Fruit fly (Drosophila melanogaster) whole organism, embryonic: Measurements from ENCODE around the gene CG17376.

Experiments used
- Atf6 ChIP-seq: fragments of 200-800 bp; sonication (Bioruptor generic); IDR thresholded peaks from 2 replicates; pipeline ENCODE4 v1.3.6; 2022; ENCODE audit warnings: missing biosample characterization, missing genetic modification characterization
- CG11560 ChIP-seq: fragments of 200-800 bp; sonication (Bioruptor generic); IDR thresholded peaks from 3 replicates; pipeline ENCODE4 v1.3.6; 2022; ENCODE audit warnings: missing biosample characterization, missing genetic modification characterization
- CG12071 ChIP-seq: fragments of 200-800 bp; sonication (Bioruptor generic); optimal IDR thresholded peaks from 3 replicates; lab custom pipeline; 2018; ENCODE audit warnings: missing biosample characterization, mild to moderate bottlenecking, missing genetic modification characterization
- CG13424 ChIP-seq: fragments of 200-800 bp; sonication (Bioruptor generic); optimal IDR thresholded peaks from 2 replicates; lab custom pipeline; 2019; ENCODE audit warnings: missing biosample characterization, mild to moderate bottlenecking, missing genetic modification characterization, moderate library complexity
- CG14965 ChIP-seq: fragments of 200-800 bp; sonication (Bioruptor generic); optimal IDR thresholded peaks from 2 replicates; lab custom pipeline; 2016; ENCODE audit warnings: missing biosample characterization, missing genetic modification characterization, borderline replicate concordance
- CG1603 ChIP-seq: fragments of 200-800 bp; sonication (Bioruptor generic); optimal IDR thresholded peaks from 2 replicates; lab custom pipeline; 2019; ENCODE audit warnings: missing biosample characterization, mild to moderate bottlenecking, missing genetic modification characterization, moderate library complexity
- CG1832 ChIP-seq: fragments of 200-800 bp; sonication (Bioruptor generic); optimal IDR thresholded peaks from 2 replicates; lab custom pipeline; 2017; ENCODE audit warnings: missing biosample characterization, mild to moderate bottlenecking, missing genetic modification characterization, inconsistent platforms
- CG3407 ChIP-seq: fragments of 200-800 bp; sonication (Bioruptor generic); optimal IDR thresholded peaks from 2 replicates; lab custom pipeline; 2018; ENCODE audit warnings: missing biosample characterization, mild to moderate bottlenecking, missing genetic modification characterization
- CG4617 ChIP-seq: fragments of 200-800 bp; sonication (Bioruptor generic); optimal IDR thresholded peaks from 3 replicates; lab custom pipeline; 2016; ENCODE audit warnings: missing biosample characterization, missing genetic modification characterization, borderline replicate concordance
- CG8089 ChIP-seq: fragments of 200-800 bp; sonication (Bioruptor generic); optimal IDR thresholded peaks from 3 replicates; lab custom pipeline; 2016; ENCODE audit warnings: missing biosample characterization, missing genetic modification characterization
- Dbx ChIP-seq: fragments of 200-800 bp; sonication (Bioruptor generic); IDR thresholded peaks from 3 replicates; pipeline ENCODE4 v1.3.6; 2022; ENCODE audit warnings: missing biosample characterization, missing genetic modification characterization
- Doc3 ChIP-seq: fragments of 200-800 bp; sonication (Bioruptor generic); IDR thresholded peaks from 3 replicates; pipeline ENCODE4 v1.3.6; 2022; ENCODE audit warnings: missing biosample characterization, missing genetic modification characterization; ENCODE audit not compliant: partially characterized antibody
- Dref ChIP-seq: fragments of 200-800 bp; sonication (Bioruptor generic); IDR thresholded peaks from 2 replicates; pipeline ENCODE4 v1.3.6; 2022; ENCODE audit warnings: missing biosample characterization, missing genetic modification characterization
- E2f1 ChIP-seq: fragments of 200-800 bp; sonication (Bioruptor generic); IDR thresholded peaks from 2 replicates; pipeline ENCODE4 v1.3.6; 2022; ENCODE audit warnings: missing biosample characterization, missing genetic modification characterization
- E2f2 ChIP-seq: fragments of 200-800 bp; sonication (Bioruptor generic); IDR thresholded peaks from 2 replicates; pipeline ENCODE4 v1.3.6; 2022; ENCODE audit warnings: missing biosample characterization, missing genetic modification characterization
- HmgD ChIP-seq: fragments of 200-800 bp; sonication (Bioruptor generic); optimal IDR thresholded peaks from 3 replicates; lab custom pipeline; 2016; ENCODE audit warnings: missing biosample characterization, missing genetic modification characterization
- Hr39 ChIP-seq: fragments of >200 bp; optimal IDR thresholded peaks from 2 replicates; lab custom pipeline; 2017
- Hr78 ChIP-seq, 2 experiments: fragments of 200-800 bp in 1 of 2; fragments of >200 bp in 1 of 2; sonication (Bioruptor generic) in 1 of 2; optimal IDR thresholded peaks; 2 replicates each; lab custom pipeline; 2017 to 2019; ENCODE audit warnings: missing biosample characterization in 2 of 2, missing genetic modification characterization in 2 of 2, mild to moderate bottlenecking in 1 of 2, moderate library complexity in 1 of 2
- Lhr ChIP-seq: fragments of 200-800 bp; sonication (Bioruptor generic); optimal IDR thresholded peaks from 3 replicates; lab custom pipeline; 2017; ENCODE audit warnings: mild to moderate bottlenecking, missing biosample characterization, missing genetic modification reagents, missing genetic modification characterization
- Max ChIP-seq: fragments of 200-800 bp; sonication (Bioruptor generic); optimal IDR thresholded peaks from 2 replicates; lab custom pipeline; 2016; ENCODE audit warnings: missing biosample characterization, mild to moderate bottlenecking, missing genetic modification characterization
- Neu2 ChIP-seq: fragments of 200-800 bp; sonication (Bioruptor generic); optimal IDR thresholded peaks from 3 replicates; lab custom pipeline; 2016; ENCODE audit warnings: missing biosample characterization, missing genetic modification characterization, borderline replicate concordance
- NfI ChIP-seq: fragments of 200-800 bp; sonication (Bioruptor generic); optimal IDR thresholded peaks from 3 replicates; lab custom pipeline; 2018; ENCODE audit warnings: missing biosample characterization, mild to moderate bottlenecking, missing genetic modification characterization, moderate library complexity
- Rfx ChIP-seq: fragments of 200-800 bp; sonication (Bioruptor generic); IDR thresholded peaks from 2 replicates; pipeline ENCODE4 v1.3.6; 2022; ENCODE audit warnings: missing biosample characterization, missing genetic modification characterization
- Scr ChIP-seq: fragments of 200-800 bp; sonication (Bioruptor generic); IDR thresholded peaks from 2 replicates; pipeline ENCODE4 v1.3.6; 2022; ENCODE audit warnings: missing biosample characterization, missing genetic modification characterization; ENCODE audit not compliant: partially characterized antibody
- Taf1 ChIP-seq: fragments of 200-800 bp; sonication (Bioruptor generic); IDR thresholded peaks from 2 replicates; pipeline ENCODE4 v1.3.6; 2022; ENCODE audit warnings: missing biosample characterization, missing genetic modification characterization
- Tbp ChIP-seq: fragments of >200 bp; optimal IDR thresholded peaks from 2 replicates; lab custom pipeline; 2018; ENCODE audit warnings: missing biosample characterization, missing genetic modification characterization
- Xbp1 ChIP-seq: fragments of 200-800 bp; sonication (Bioruptor generic); optimal IDR thresholded peaks from 3 replicates; lab custom pipeline; 2016; ENCODE audit warnings: missing biosample characterization, mild to moderate bottlenecking, missing genetic modification characterization
- amos ChIP-seq: fragments of 200-800 bp; sonication (Bioruptor generic); IDR thresholded peaks from 2 replicates; pipeline ENCODE4 v1.3.6; 2022; ENCODE audit warnings: missing biosample characterization, missing genetic modification characterization; ENCODE audit not compliant: partially characterized antibody
- cad ChIP-seq: fragments of >200 bp; optimal IDR thresholded peaks from 2 replicates; lab custom pipeline; 2017; ENCODE audit warnings: missing biosample characterization, missing genetic modification characterization
- cato ChIP-seq: fragments of 200-800 bp; sonication (Bioruptor generic); optimal IDR thresholded peaks from 2 replicates; lab custom pipeline; 2016; ENCODE audit warnings: missing biosample characterization, missing genetic modification characterization, borderline replicate concordance
- chif ChIP-seq, 2 experiments: fragments of 200-800 bp; sonication (Bioruptor generic); optimal IDR thresholded peaks; 3 replicates each; lab custom pipeline; 2016; ENCODE audit warnings: missing biosample characterization in 2 of 2, missing genetic modification characterization in 2 of 2
- ems ChIP-seq: fragments of 200-800 bp; sonication (Bioruptor generic); optimal IDR thresholded peaks from 3 replicates; lab custom pipeline; 2016; ENCODE audit warnings: missing biosample characterization, missing genetic modification characterization
- esg ChIP-seq: fragments of 200-800 bp; sonication (Bioruptor generic); conservative IDR thresholded peaks from 2 replicates; pipeline ENCODE4 v1.3.6; 2022; ENCODE audit warnings: missing biosample characterization, missing genetic modification characterization
- exex ChIP-seq: fragments of 200-800 bp; sonication (Bioruptor generic); optimal IDR thresholded peaks from 4 replicates; lab custom pipeline; 2018; ENCODE audit warnings: missing biosample characterization, mild to moderate bottlenecking, missing genetic modification characterization, moderate library complexity
- h ChIP-seq: fragments of >200 bp; optimal IDR thresholded peaks from 2 replicates; lab custom pipeline; 2017
- hb ChIP-seq: fragments of 200-800 bp; sonication (Bioruptor generic); IDR thresholded peaks from 3 replicates; pipeline ENCODE4 v1.3.6; 2022; ENCODE audit warnings: missing biosample characterization, missing genetic modification characterization; ENCODE audit not compliant: partially characterized antibody
- lbe ChIP-seq: fragments of 200-800 bp; sonication (Bioruptor generic); optimal IDR thresholded peaks from 2 replicates; lab custom pipeline; 2016; ENCODE audit warnings: missing biosample characterization, mild to moderate bottlenecking, missing genetic modification characterization
- lola ChIP-seq, 3 experiments: fragments of >200 bp in 2 of 3; fragments of 200-800 bp in 1 of 3; sonication (Bioruptor generic) in 1 of 3; optimal IDR thresholded peaks; 2 replicates each; lab custom pipeline; 2017 to 2019; ENCODE audit warnings: missing biosample characterization in 3 of 3, missing genetic modification characterization in 3 of 3, mild to moderate bottlenecking in 1 of 3, moderate library complexity in 1 of 3
- onecut ChIP-seq: fragments of 200-800 bp; sonication (Bioruptor generic); IDR thresholded peaks from 2 replicates; pipeline ENCODE4 v1.3.6; 2022; ENCODE audit warnings: missing biosample characterization, missing genetic modification characterization
- pum ChIP-seq: fragments of 200-800 bp; sonication (Bioruptor generic); optimal IDR thresholded peaks from 2 replicates; lab custom pipeline; 2016; ENCODE audit warnings: missing biosample characterization, missing genetic modification characterization
- sens ChIP-seq: fragments of 200-800 bp; sonication (Bioruptor generic); peaks from one replicate; lab custom pipeline; 2016; ENCODE audit warnings: missing biosample characterization, missing genetic modification characterization
- slp2 ChIP-seq: fragments of 200-800 bp; sonication (Bioruptor generic); optimal IDR thresholded peaks from 2 replicates; lab custom pipeline; 2016; ENCODE audit warnings: missing biosample characterization, missing genetic modification characterization
- ssp ChIP-seq: fragments of 200-800 bp; sonication (Bioruptor generic); IDR thresholded peaks from 2 replicates; pipeline ENCODE4 v1.3.6; 2022; ENCODE audit warnings: missing biosample characterization, missing genetic modification characterization
- stwl ChIP-seq: fragments of 200-800 bp; sonication (Bioruptor generic); optimal IDR thresholded peaks from 3 replicates; lab custom pipeline; 2018; ENCODE audit warnings: missing biosample characterization, mild to moderate bottlenecking, missing genetic modification characterization, moderate library complexity
- tgo ChIP-seq: fragments of 200-800 bp; sonication (Bioruptor generic); IDR thresholded peaks from 3 replicates; pipeline ENCODE4 v1.3.6; 2022; ENCODE audit warnings: missing biosample characterization, missing genetic modification characterization
- tna ChIP-seq: fragments of 200-800 bp; sonication (Bioruptor generic); IDR thresholded peaks from 2 replicates; pipeline ENCODE4 v1.3.6; 2022; ENCODE audit warnings: missing biosample characterization, missing genetic modification characterization; ENCODE audit not compliant: partially characterized antibody
- trem ChIP-seq: fragments of 200-800 bp; optimal IDR thresholded peaks from 3 replicates; lab custom pipeline; 2019; ENCODE audit warnings: missing biosample characterization, mild to moderate bottlenecking, missing genetic modification characterization, moderate library complexity
- tup ChIP-seq: fragments of 200-800 bp; sonication (Bioruptor generic); optimal IDR thresholded peaks from 2 replicates; lab custom pipeline; 2016; ENCODE audit warnings: missing biosample characterization, mild to moderate bottlenecking, missing genetic modification characterization, moderate library complexity
- vfl ChIP-seq: fragments of 200-800 bp; sonication (Bioruptor generic); optimal IDR thresholded peaks from 2 replicates; lab custom pipeline; 2016; ENCODE audit warnings: missing biosample characterization, missing genetic modification characterization
- zen2 ChIP-seq: fragments of 200-800 bp; sonication (Bioruptor generic); IDR thresholded peaks from 3 replicates; pipeline ENCODE4 v1.3.6; 2022; ENCODE audit warnings: missing biosample characterization, missing genetic modification characterization; ENCODE audit not compliant: partially characterized antibody

Gene CG17376

DNA sequence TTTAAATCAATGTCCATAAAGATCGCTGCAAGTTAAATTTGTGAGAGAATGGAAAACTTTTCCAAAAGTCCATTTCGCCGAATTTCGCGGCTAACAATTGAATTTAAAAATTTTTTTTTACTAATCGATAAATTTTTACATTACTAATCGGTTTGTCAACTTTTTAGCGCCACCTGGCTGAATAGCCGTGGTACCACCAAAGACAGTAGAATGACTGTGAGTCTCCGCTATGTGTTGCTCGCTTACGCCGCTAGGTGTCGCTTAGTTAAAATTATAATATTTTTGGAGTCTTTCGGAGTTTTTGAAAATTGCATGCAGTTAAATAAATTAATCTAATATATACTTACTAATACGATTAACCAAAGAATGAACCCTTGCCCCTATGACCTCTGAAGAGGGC is 3.3 kb downstream of the CG17376 start (continued):
- TF ChIP-seq lola (GFP tag; optimal IDR thresholded peaks at IDR 0.05; lab: Kevin White, UChicago) (no peak), Dbx (GFP tag; lab: Robert Waterston, UW) (peak; percentile 55; the same call in 1 of the 3 replicates), CG8089 (GFP tag; lab: Kevin White, UChicago) (peak; percentile 8), vfl (GFP tag; lab: Kevin White, UChicago) (no peak), CG1603 (tag; lab: Kevin White, UChicago) (peak; percentile 52), Neu2 (no peak), Hr39 (lab: Kevin White, UChicago) (no peak), tup (GFP tag; lab: Kevin White, UChicago) (no peak), zen2 (GFP tag; lab: Robert Waterston, UW) (no peak), onecut (GFP tag; lab: Robert Waterston, UW) (peak; percentile 69), HmgD (peak; percentile 69), CG14965 (GFP tag; lab: Kevin White, UChicago) (no peak), CG11560 (peak; percentile 92), tna (GFP tag; lab: Robert Waterston, UW) (peak; percentile 30; the same call in 1 of the 2 replicates), CG4617 (no peak), chif (GFP tag; optimal IDR thresholded peaks at IDR 0.05; lab: Kevin White, UChicago) (peak in 1 of 2 experiments; percentile 68), E2f1 (GFP tag; lab: Robert Waterston, UW) (0 out of 2 replicates have a peak, but pooled peaks have one; percentile 19), Lhr (GFP tag; lab: Kevin White, UChicago) (peak; percentile 90), pum (GFP tag; lab: Kevin White, UChicago) (peak; percentile 18), Atf6 (GFP tag; lab: Robert Waterston, UW) (peak; percentile 18; the same call in 1 of the 2 replicates), NfI (GFP tag; lab: Kevin White, UChicago) (peak; percentile 40), Taf1 (no peak), CG13424 (tag; lab: Kevin White, UChicago) (peak; percentile 29), esg (GFP tag; lab: Robert Waterston, UW) (no peak), CG1832 (GFP tag; lab: Kevin White, UChicago) (no peak), sens (peak; percentile 32), Tbp (GFP tag; lab: Kevin White, UChicago) (no peak), stwl (tag; lab: Kevin White, UChicago) (peak; percentile 76), exex (tag; lab: Kevin White, UChicago) (peak; percentile 59), Xbp1 (GFP tag; lab: Kevin White, UChicago) (peak; percentile 75), ems (GFP tag; lab: Kevin White, UChicago) (no peak), amos (GFP tag; lab: Robert Waterston, UW) (peak; percentile 60; the same call in 1 of the 2 replicates), h (lab: Kevin White, UChicago) (no peak), Max (GFP tag; lab: Kevin White, UChicago) (peak; percentile 27), Rfx (peak; percentile 69), CG12071 (GFP tag; lab: Kevin White, UChicago) (no peak), lbe (GFP tag; lab: Kevin White, UChicago) (no peak), Dref (GFP tag; lab: Robert Waterston, UW) (peak; percentile 87), cad (GFP tag; lab: Kevin White, UChicago) (peak; percentile 52), hb (no peak), Doc3 (GFP tag; lab: Robert Waterston, UW) (0 out of 3 replicates have a peak, but pooled peaks have one; percentile 34), CG3407 (no peak), ssp (GFP tag; lab: Robert Waterston, UW) (no peak), Scr (peak; percentile 41; the same call in 1 of the 2 replicates), cato (GFP tag; lab: Kevin White, UChicago) (no peak), slp2 (GFP tag; lab: Kevin White, UChicago) (no peak), tgo (GFP tag; lab: Robert Waterston, UW) (0 out of 3 replicates have a peak, but pooled peaks have one; percentile 29), Hr78 (GFP tag; optimal IDR thresholded peaks at IDR 0.05; lab: Kevin White, UChicago) (no peak), E2f2 (GFP tag; lab: Robert Waterston, UW) (peak; percentile 96), trem (tag; lab: Kevin White, UChicago) (peak; percentile 66)
